Worm (Caenorhabditis elegans): ENCODE measurements around the gene srd-46.

- no peak for TF ChIP-seq nhr-25 (tag; optimal IDR thresholded peaks at IDR 0.05)
- no peak for TF ChIP-seq sma-3 (GFP tag; optimal IDR thresholded peaks at IDR 0.05)
- no peak for TF ChIP-seq snpc-4 (tag; optimal IDR thresholded peaks at IDR 0.05)
- no peak for TF ChIP-seq ama-1 (optimal IDR thresholded peaks at IDR 0.05)
- TF ChIP-seq ztf-1 (GFP tag; conservative IDR thresholded peaks at IDR 0.05): no peak
- no peak for TF ChIP-seq ztf-4 (tag; optimal IDR thresholded peaks at IDR 0.05)
- TF ChIP-seq aly-2 (tag; optimal IDR thresholded peaks at IDR 0.05): no peak
- TF ChIP-seq egl-27 (tag; optimal IDR thresholded peaks at IDR 0.05): no peak
- TF ChIP-seq mab-5 (tag; optimal IDR thresholded peaks at IDR 0.05): no peak
- TF ChIP-seq unc-39 (tag; optimal IDR thresholded peaks at IDR 0.05): no peak
- TF ChIP-seq skn-1 (tag; optimal IDR thresholded peaks at IDR 0.05): no peak
- no peak for TF ChIP-seq ZK546.5 (tag; optimal IDR thresholded peaks at IDR 0.05)
- TF ChIP-seq nhr-237 (tag; optimal IDR thresholded peaks at IDR 0.05): no peak
Observed at ce11 chrX:12343279-12343678, 11.4 kb downstream of the srd-46 start, which contains the start of the genes nspc-9 and nspc-10.

All from whole organism, L2 larva.